Worm (Caenorhabditis elegans) whole organism, early embryonic: ENCODE data around the gene T05H4.11.

Source experiments
- F13C5.2 ChIP-seq: sonication (generic microtip); optimal IDR thresholded peaks from 2 replicates; lab custom pipeline; 2017; ENCODE audit warnings: mild to moderate bottlenecking, missing genetic modification characterization, inconsistent platforms, missing compliant biosample characterization
- ama-1 ChIP-seq: fragments of 150-350 bp; optimal IDR thresholded peaks from 2 replicates; lab custom pipeline; 2014
- hmg-4 ChIP-seq: fragments of 200-800 bp; sonication (Bioruptor generic); optimal IDR thresholded peaks from 2 replicates; lab custom pipeline; 2018; ENCODE audit warnings: mild to moderate bottlenecking, missing genetic modification characterization, missing compliant biosample characterization
- hnd-1 ChIP-seq: sonication (generic microtip); optimal IDR thresholded peaks from 2 replicates; lab custom pipeline; 2016; ENCODE audit warnings: missing genetic modification characterization, missing compliant biosample characterization
- pes-1 ChIP-seq: fragments of 200-800 bp; sonication (Bioruptor generic); IDR thresholded peaks from 2 replicates; pipeline ENCODE4 v1.3.6; 2022; ENCODE audit warnings: missing genetic modification reagents, missing genetic modification characterization, missing compliant biosample characterization
- sea-1 ChIP-seq: fragments of 200-800 bp; sonication (Bioruptor generic); conservative IDR thresholded peaks from 2 replicates; pipeline ENCODE4 v1.3.6; 2022; ENCODE audit warnings: missing genetic modification characterization, missing compliant biosample characterization

DNA sequence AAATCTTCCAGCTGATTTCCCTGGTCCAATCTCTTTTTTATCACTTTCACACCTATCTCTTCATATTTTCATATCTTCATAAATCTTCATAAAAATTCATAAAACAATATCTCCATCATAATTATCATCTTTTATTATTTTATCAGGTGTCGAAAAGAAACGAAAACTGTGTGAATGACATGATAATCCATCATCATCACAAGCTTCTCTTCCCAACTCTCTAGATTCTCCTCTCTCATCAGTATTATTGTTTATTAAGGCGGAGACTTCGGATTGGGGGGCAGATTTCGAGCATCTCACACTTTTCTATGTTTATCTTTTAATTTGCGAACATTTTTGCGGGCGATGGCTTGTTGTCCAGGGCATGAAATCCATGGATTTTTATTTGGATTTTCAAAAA lies 38.2 kb upstream of the T05H4.11 start:
- TF ChIP-seq sea-1 (GFP tag; lab: Robert Waterston, UW) (no peak), ama-1 (lab: Kevin White, UChicago) (no peak), hnd-1 (tag; lab: Kevin White, UChicago) (no peak), hmg-4 (no peak), F13C5.2 (no peak), pes-1 (GFP tag; lab: Robert Waterston, UW) (no peak)
